Fruit fly (Drosophila melanogaster) whole organism, wandering third instar larva: Measurements from ENCODE around the gene CG5111.

Experiments
- CG32264 ChIP-seq: fragments of 200-800 bp; sonication (Bioruptor generic); optimal IDR thresholded peaks from 2 replicates; lab custom pipeline; 2016; ENCODE audit warnings: missing biosample characterization, missing genetic modification characterization
- CrebA ChIP-seq: fragments of 200-800 bp; sonication (Bioruptor generic); optimal IDR thresholded peaks from 2 replicates; lab custom pipeline; 2016; ENCODE audit warnings: missing biosample characterization, mild to moderate bottlenecking, missing genetic modification characterization, borderline replicate concordance
- Hr83 ChIP-seq: fragments of 200-300 bp; sonication (Bioruptor generic); optimal IDR thresholded peaks from 2 replicates; lab custom pipeline; 2016; ENCODE audit warnings: missing biosample characterization, mild to moderate bottlenecking, missing genetic modification characterization, moderate library complexity; ENCODE audit not compliant: poor library complexity, severe bottlenecking
- Jra ChIP-seq: sonication (Bioruptor generic); optimal IDR thresholded peaks from 2 replicates; lab custom pipeline; 2016; ENCODE audit warnings: missing biosample characterization, missing genetic modification characterization
- Myc ChIP-seq: fragments of >200 bp; optimal IDR thresholded peaks from 2 replicates; lab custom pipeline; 2017
- Vsx2 ChIP-seq: fragments of 200-300, 225-300 bp; sonication (Bioruptor generic); optimal IDR thresholded peaks from 2 replicates; lab custom pipeline; 2018; ENCODE audit warnings: missing biosample characterization, missing genetic modification characterization; ENCODE audit not compliant: partially characterized antibody
- brk ChIP-seq: fragments of 200-800 bp; sonication (Bioruptor generic); optimal IDR thresholded peaks from 2 replicates; lab custom pipeline; 2016; ENCODE audit warnings: missing biosample characterization, mild to moderate bottlenecking, missing genetic modification characterization
- ey ChIP-seq: fragments of 200-800 bp; sonication (Bioruptor generic); optimal IDR thresholded peaks from 2 replicates; lab custom pipeline; 2016; ENCODE audit warnings: missing biosample characterization, missing genetic modification characterization
- lola ChIP-seq: fragments of >200 bp; optimal IDR thresholded peaks from 2 replicates; lab custom pipeline; 2017; ENCODE audit warnings: missing biosample characterization, missing genetic modification characterization
- pan ChIP-seq: fragments of >200 bp; optimal IDR thresholded peaks from 2 replicates; lab custom pipeline; 2017
- tai ChIP-seq: sonication (Bioruptor generic); optimal IDR thresholded peaks from 2 replicates; lab custom pipeline; 2016; ENCODE audit warnings: missing biosample characterization, missing genetic modification characterization
- woc ChIP-seq: sonication (Bioruptor generic); optimal IDR thresholded peaks from 2 replicates; lab custom pipeline; 2016; ENCODE audit warnings: missing biosample characterization, mild to moderate bottlenecking, missing genetic modification characterization

DNA sequence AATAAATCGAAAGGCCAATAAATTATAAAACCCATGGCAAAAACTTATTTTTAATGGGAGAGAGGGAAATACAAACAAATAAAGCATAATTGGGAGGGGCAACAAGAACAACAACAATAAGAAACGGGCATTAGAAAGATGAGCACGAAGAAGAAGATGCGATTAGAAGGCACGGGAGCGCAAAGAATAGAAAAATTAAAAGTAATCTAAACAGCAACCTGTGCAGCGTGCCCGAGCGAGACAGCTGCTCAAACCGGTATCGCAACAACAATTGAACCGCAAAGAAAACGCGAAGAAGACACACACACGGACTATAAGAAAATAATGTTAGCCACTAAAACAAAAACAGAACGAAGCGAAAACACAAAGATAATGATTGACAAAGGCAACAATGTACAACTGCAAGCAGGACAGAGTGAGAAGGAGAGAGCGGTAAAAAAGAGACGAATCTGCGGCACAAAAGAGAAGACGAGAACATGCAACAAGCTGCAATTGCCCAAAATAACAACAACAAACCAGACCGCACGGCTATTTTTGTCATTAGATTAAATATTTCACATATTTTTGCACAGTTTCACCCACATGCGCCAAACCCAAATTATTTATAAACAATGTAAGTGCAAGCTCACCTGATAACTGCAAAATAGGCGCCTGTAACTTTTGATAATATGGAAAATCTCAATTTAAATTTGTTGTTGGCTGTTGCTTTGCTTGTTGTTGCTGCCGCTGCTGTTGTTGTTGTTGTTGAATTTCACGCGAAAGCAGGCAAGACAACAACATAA is 34.0 kb upstream of the CG5111 start:
- TF ChIP-seq CG32264 (GFP tag; lab: Kevin White, UChicago) (no peak), lola (no peak), CrebA (GFP tag; lab: Kevin White, UChicago) (no peak), ey (no peak), Jra (GFP tag; lab: Kevin White, UChicago) (no peak), woc (GFP tag; lab: Kevin White, UChicago) (no peak), brk (GFP tag; lab: Kevin White, UChicago) (no peak), tai (GFP tag; lab: Kevin White, UChicago) (no peak), Hr83 (GFP tag; lab: Kevin White, UChicago) (no peak), pan (no peak), Vsx2 (GFP tag; lab: Kevin White, UChicago) (no peak), Myc (lab: Kevin White, UChicago) (no peak)
